Worm (Caenorhabditis elegans) whole organism, L3 larva: Measurements from ENCODE around the gene nrfl-1.
A peak's percentile ranks its signal among the peaks of the same experiment; 100 is the strongest.

Source experiments
- R02D3.7 ChIP-seq: fragments of 150-350 bp; optimal IDR thresholded peaks from 2 replicates; lab custom pipeline; 2014; ENCODE audit warnings: missing biosample characterization, missing genetic modification characterization
- ama-1 ChIP-seq: fragments of 150-350 bp; optimal IDR thresholded peaks from 2 replicates; lab custom pipeline; 2018
- ceh-82 ChIP-seq: fragments of 150-350 bp; optimal IDR thresholded peaks from 2 replicates; lab custom pipeline; 2014; ENCODE audit warnings: missing biosample characterization, missing genetic modification characterization
- mdl-1 ChIP-seq: fragments of 150-350 bp; optimal IDR thresholded peaks from 2 replicates; lab custom pipeline; 2014; ENCODE audit warnings: missing biosample characterization, missing genetic modification characterization
- nhr-43 ChIP-seq: sonication (generic microtip); optimal IDR thresholded peaks from 2 replicates; lab custom pipeline; 2016; ENCODE audit warnings: mild to moderate bottlenecking, missing genetic modification characterization, missing compliant biosample characterization; ENCODE audit not compliant: poor library complexity, severe bottlenecking
- skn-1 ChIP-seq: fragments of 150-350 bp; optimal IDR thresholded peaks from 2 replicates; lab custom pipeline; 2014; ENCODE audit warnings: missing biosample characterization, missing genetic modification characterization
- snpc-4 ChIP-seq: fragments of 150-350 bp; optimal IDR thresholded peaks from 2 replicates; lab custom pipeline; 2014; ENCODE audit warnings: missing biosample characterization, missing genetic modification characterization

DNA sequence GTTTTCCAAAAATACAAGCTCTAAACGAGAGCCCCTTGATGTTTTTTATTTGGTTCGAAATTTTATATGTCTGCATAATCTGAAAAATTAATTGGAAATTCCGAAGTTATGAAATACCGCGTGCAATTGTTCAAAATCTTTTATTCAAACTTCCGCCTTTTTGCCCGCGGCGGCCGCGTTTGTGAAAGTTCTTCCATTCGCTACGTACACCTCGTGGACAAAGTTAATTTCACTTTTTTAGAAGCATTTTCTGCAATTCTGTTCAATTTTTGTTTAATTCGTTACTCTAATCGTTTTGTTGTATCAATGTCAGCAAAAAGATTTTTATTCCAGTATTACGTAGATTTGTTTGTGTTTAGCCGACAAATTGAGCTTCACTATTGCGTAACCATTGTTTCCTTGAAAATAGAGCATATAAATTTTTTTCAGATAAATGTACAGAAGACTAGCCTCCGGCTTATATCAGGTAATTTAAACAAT is 44.6 kb upstream of the nrfl-1 start, which contains the start of gene mppb-1:
- TF ChIP-seq ceh-82 (tag; lab: Kevin White, UChicago) = no peak
- TF ChIP-seq mdl-1 (tag; lab: Kevin White, UChicago) = no peak
- TF ChIP-seq ama-1 (lab: Kevin White, UChicago) = no peak
- TF ChIP-seq snpc-4 (tag; lab: Kevin White, UChicago) = peak; percentile 78
- TF ChIP-seq skn-1 (tag; lab: Kevin White, UChicago) = no peak
- peak; percentile 54 for TF ChIP-seq R02D3.7 (tag; lab: Kevin White, UChicago)
- TF ChIP-seq nhr-43 (tag; lab: Kevin White, UChicago) = peak; percentile 96
